Worm (Caenorhabditis elegans) whole organism, L2 larva: ENCODE results near the gene irld-11.

ENCODE experiments used
- C34F6.9 ChIP-seq: fragments of 150-350 bp; optimal IDR thresholded peaks from 2 replicates; lab custom pipeline; 2014; ENCODE audit warnings: missing biosample characterization, missing genetic modification characterization
- R02D3.7 ChIP-seq: fragments of 150-350 bp; optimal IDR thresholded peaks from 2 replicates; lab custom pipeline; 2014; ENCODE audit warnings: missing biosample characterization, missing genetic modification characterization
- Y55F3AM.14 ChIP-seq: fragments of 200-800 bp; sonication (Bioruptor generic); optimal IDR thresholded peaks from 2 replicates; lab custom pipeline; 2018; ENCODE audit warnings: mild to moderate bottlenecking, missing genetic modification characterization, missing compliant biosample characterization
- ZK546.5 ChIP-seq: sonication (generic microtip); optimal IDR thresholded peaks from 2 replicates; lab custom pipeline; 2017; ENCODE audit warnings: missing biosample characterization, missing genetic modification characterization
- aly-2 ChIP-seq: fragments of 150-350 bp; optimal IDR thresholded peaks from 2 replicates; lab custom pipeline; 2014; ENCODE audit warnings: missing biosample characterization, missing genetic modification characterization
- ama-1 ChIP-seq: fragments of 150-350 bp; optimal IDR thresholded peaks from 2 replicates; lab custom pipeline; 2018; ENCODE audit warnings: inconsistent platforms
- blmp-1 ChIP-seq: sonication (generic microtip); optimal IDR thresholded peaks from 2 replicates; lab custom pipeline; 2017; ENCODE audit warnings: missing genetic modification characterization, mild to moderate bottlenecking, missing compliant biosample characterization, antibody characterized with exemption, moderate library complexity; ENCODE audit not compliant: insufficient read depth
- ceh-16 ChIP-seq: fragments of 150-350 bp; optimal IDR thresholded peaks from 2 replicates; lab custom pipeline; 2014; ENCODE audit warnings: missing biosample characterization, missing genetic modification characterization
- egl-27 ChIP-seq: sonication (generic microtip); optimal IDR thresholded peaks from 3 replicates; lab custom pipeline; 2017; ENCODE audit warnings: missing biosample characterization, missing genetic modification reagents, missing genetic modification characterization
- elt-3 ChIP-seq: sonication (generic microtip); optimal IDR thresholded peaks from 2 replicates; lab custom pipeline; 2017; ENCODE audit warnings: missing biosample characterization, missing genetic modification characterization
- gmeb-1 ChIP-seq: fragments of 150-350 bp; optimal IDR thresholded peaks from 2 replicates; lab custom pipeline; 2014; ENCODE audit warnings: missing biosample characterization, missing genetic modification characterization
- lin-13 ChIP-seq: fragments of 150-350 bp; optimal IDR thresholded peaks from 2 replicates; lab custom pipeline; 2014; ENCODE audit warnings: missing biosample characterization, missing genetic modification reagents, missing genetic modification characterization
- lsy-2 ChIP-seq, 2 experiments: fragments of 150-350 bp in 1 of 2; sonication (generic microtip) in 1 of 2; optimal IDR thresholded peaks; 2 replicates each; lab custom pipeline; 2014 to 2017; ENCODE audit warnings: missing biosample characterization in 2 of 2, missing genetic modification characterization in 2 of 2
- mab-5 ChIP-seq: fragments of 150-350 bp; optimal IDR thresholded peaks from 2 replicates; lab custom pipeline; 2014; ENCODE audit warnings: missing biosample characterization, missing genetic modification characterization
- mbf-1 ChIP-seq: sonication (generic microtip); optimal IDR thresholded peaks from 2 replicates; lab custom pipeline; 2017; ENCODE audit warnings: missing biosample characterization, missing genetic modification characterization
- mdl-1 ChIP-seq, 2 experiments: fragments of 150-350 bp in 1 of 2; sonication (generic microtip) in 1 of 2; optimal IDR thresholded peaks; 2 replicates each; lab custom pipeline; 2017; ENCODE audit warnings: missing biosample characterization in 2 of 2, missing genetic modification characterization in 2 of 2
- nhr-10 ChIP-seq: sonication (generic microtip); optimal IDR thresholded peaks from 2 replicates; lab custom pipeline; 2017; ENCODE audit warnings: missing biosample characterization, missing genetic modification characterization
- nhr-11 ChIP-seq: fragments of 150-350 bp; optimal IDR thresholded peaks from 2 replicates; lab custom pipeline; 2014; ENCODE audit warnings: missing biosample characterization, missing genetic modification characterization
- nhr-12 ChIP-seq: fragments of 150-350 bp; optimal IDR thresholded peaks from 2 replicates; lab custom pipeline; 2014; ENCODE audit warnings: missing biosample characterization, missing genetic modification characterization
- nhr-129 ChIP-seq: fragments of 150-350 bp; optimal IDR thresholded peaks from 2 replicates; lab custom pipeline; 2014; ENCODE audit warnings: missing biosample characterization, missing genetic modification characterization
- nhr-21 ChIP-seq: fragments of 150-350 bp; optimal IDR thresholded peaks from 2 replicates; lab custom pipeline; 2014; ENCODE audit warnings: missing biosample characterization, missing genetic modification characterization
- nhr-23 ChIP-seq: fragments of 150-350 bp; optimal IDR thresholded peaks from 2 replicates; lab custom pipeline; 2014; ENCODE audit warnings: missing biosample characterization, missing genetic modification reagents, missing genetic modification characterization
- nhr-6 ChIP-seq: fragments of 150-350 bp; optimal IDR thresholded peaks from 2 replicates; lab custom pipeline; 2014; ENCODE audit warnings: missing biosample characterization, missing genetic modification characterization
- nhr-77 ChIP-seq: fragments of 150-350 bp; optimal IDR thresholded peaks from 2 replicates; lab custom pipeline; 2014; ENCODE audit warnings: missing biosample characterization, missing genetic modification characterization
- peb-1 ChIP-seq: fragments of 150-350 bp; optimal IDR thresholded peaks from 2 replicates; lab custom pipeline; 2014; ENCODE audit warnings: missing biosample characterization, missing genetic modification characterization
- skn-1 ChIP-seq: sonication (generic microtip); optimal IDR thresholded peaks from 2 replicates; lab custom pipeline; 2017; ENCODE audit warnings: missing biosample characterization, missing genetic modification characterization
- sma-3 ChIP-seq: sonication (generic microtip); optimal IDR thresholded peaks from 2 replicates; lab custom pipeline; 2016; ENCODE audit warnings: missing genetic modification reagents, missing genetic modification characterization, missing compliant biosample characterization
- snpc-4 ChIP-seq: fragments of 150-350 bp; optimal IDR thresholded peaks from 2 replicates; lab custom pipeline; 2014; ENCODE audit warnings: missing biosample characterization, missing genetic modification characterization
- unc-39 ChIP-seq: fragments of 150-350 bp; optimal IDR thresholded peaks from 2 replicates; lab custom pipeline; 2014; ENCODE audit warnings: missing biosample characterization, missing genetic modification characterization
- unc-62 ChIP-seq: fragments of 150-350 bp; optimal IDR thresholded peaks from 2 replicates; lab custom pipeline; 2014; ENCODE audit warnings: missing biosample characterization, missing genetic modification reagents, missing genetic modification characterization
- zag-1 ChIP-seq: fragments of 150-350 bp; optimal IDR thresholded peaks from 2 replicates; lab custom pipeline; 2014; ENCODE audit warnings: missing biosample characterization, missing genetic modification characterization
- ztf-1 ChIP-seq: fragments of 200-800 bp; sonication (Bioruptor generic); conservative IDR thresholded peaks from 2 replicates; pipeline ENCODE4 v1.3.6; 2022; ENCODE audit warnings: missing genetic modification characterization, missing compliant biosample characterization
- ztf-11 ChIP-seq: sonication (generic microtip); optimal IDR thresholded peaks from 2 replicates; lab custom pipeline; 2017; ENCODE audit warnings: missing biosample characterization, missing genetic modification characterization
- ztf-4 ChIP-seq: fragments of 150-350 bp; optimal IDR thresholded peaks from 2 replicates; lab custom pipeline; 2014; ENCODE audit warnings: missing biosample characterization, missing genetic modification characterization

irld-11 gene

DNA sequence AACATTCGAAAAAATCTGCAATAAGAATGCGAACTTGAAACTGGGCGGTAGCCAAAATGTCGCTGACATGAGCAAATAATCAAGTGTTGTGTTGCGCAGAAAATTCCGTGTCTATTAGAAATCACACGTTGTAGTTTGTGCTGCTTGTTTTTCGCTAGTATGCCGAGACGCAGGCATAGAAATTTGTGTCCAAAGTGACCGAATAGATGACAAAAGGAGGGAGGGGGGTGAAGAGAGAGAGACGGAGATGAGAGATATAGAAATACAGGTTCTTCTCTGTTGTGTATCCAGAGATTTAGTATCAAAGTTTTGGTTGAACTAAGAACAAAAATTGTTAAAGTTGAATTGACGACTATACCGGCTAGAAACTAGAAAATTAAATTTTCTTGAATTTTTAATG is 27.7 kb upstream of the irld-11 start (continued):
- TF ChIP-seq C34F6.9 (tag; lab: Kevin White, UChicago), result no peak
- peak; percentile 57 for TF ChIP-seq egl-27 (tag; lab: Kevin White, UChicago)
- no peak for TF ChIP-seq aly-2 (tag; lab: Kevin White, UChicago)
- TF ChIP-seq R02D3.7, result no peak
- TF ChIP-seq ztf-11 (tag; lab: Kevin White, UChicago), result no peak
- no peak for TF ChIP-seq unc-39 (tag; lab: Kevin White, UChicago)
- peak; percentile 76 for TF ChIP-seq nhr-129

ce11 chrV:1629329-1629728 is 25.6 kb upstream of the irld-11 start, which contains the start of gene nhr-238:
Gene nhr-238, minus strand, starts transcription at chrV:1629432.
- TF ChIP-seq blmp-1 (tag; lab: Kevin White, UChicago), result no peak
- TF ChIP-seq nhr-129, result peak; percentile 93
- TF ChIP-seq snpc-4 (tag; lab: Kevin White, UChicago), result no peak
- peak; percentile 84 for TF ChIP-seq nhr-77
- TF ChIP-seq Y55F3AM.14 (GFP tag; lab: Kevin White, UChicago), result no peak

- no peak for TF ChIP-seq nhr-11
- no peak for TF ChIP-seq nhr-12 (tag; lab: Kevin White, UChicago)
- no peak for TF ChIP-seq C34F6.9 (tag; lab: Kevin White, UChicago)
- TF ChIP-seq ZK546.5, result no peak
- TF ChIP-seq nhr-10 (tag; lab: Kevin White, UChicago), result no peak
- TF ChIP-seq ztf-11 (tag; lab: Kevin White, UChicago), result no peak
- TF ChIP-seq, all 48 proteins: peak for 0
Observed at ce11 chrV:1631148-1631547, 23.8 kb upstream of the irld-11 start, which contains the start of gene Y46H3D.8. Gene Y46H3D.8, minus strand, starts transcription at chrV:1631248.

DNA sequence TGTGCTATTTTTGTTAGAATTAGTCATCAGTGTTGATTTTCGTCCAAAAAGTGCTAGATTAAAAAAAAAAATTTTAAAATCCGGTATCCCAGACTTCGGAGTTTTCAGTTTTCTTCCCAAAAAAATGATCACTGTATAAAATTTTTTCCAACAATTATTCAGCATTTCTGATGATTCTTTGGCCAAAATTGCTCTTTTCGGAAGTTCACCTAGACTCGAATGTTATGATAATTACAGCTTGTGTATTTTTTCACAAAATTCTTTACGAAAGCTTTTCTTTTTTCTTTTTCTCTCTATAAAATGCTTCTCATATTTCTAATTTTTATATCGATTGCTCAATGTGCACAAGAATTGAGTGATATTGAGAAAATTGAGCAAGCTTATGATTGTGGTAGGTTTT is 23.2 kb upstream of the irld-11 start, which contains the start of gene irld-17:
Gene irld-17 (plus strand): TSS at position 301 of the 400 bp plus-strand sequence.
- no peak for TF ChIP-seq ztf-11 (tag; lab: Kevin White, UChicago)
- TF ChIP-seq blmp-1 (tag; lab: Kevin White, UChicago), result no peak
- TF ChIP-seq mdl-1 (tag; optimal IDR thresholded peaks at IDR 0.05; lab: Kevin White, UChicago), result no peak
- TF ChIP-seq, all 48 proteins: peak for 0

- no peak for TF ChIP-seq sma-3 (GFP tag; lab: Kevin White, UChicago)
- no peak for TF ChIP-seq mdl-1 (tag; optimal IDR thresholded peaks at IDR 0.05; lab: Kevin White, UChicago)
- no peak for TF ChIP-seq mbf-1 (tag; lab: Kevin White, UChicago)
- TF ChIP-seq elt-3 (tag; lab: Kevin White, UChicago), result no peak
- no peak for TF ChIP-seq ztf-1
- TF ChIP-seq lin-13, result no peak
- TF ChIP-seq ztf-4 (tag; lab: Kevin White, UChicago), result no peak
- no peak for TF ChIP-seq peb-1 (tag; lab: Kevin White, UChicago)
- TF ChIP-seq ceh-16 (tag; lab: Kevin White, UChicago), result no peak
Observed at ce11 chrV:1635859-1636258, 19.1 kb upstream of the irld-11 start, which contains the start of gene str-222. Gene str-222, plus strand, starts transcription at chrV:1636159.

DNA sequence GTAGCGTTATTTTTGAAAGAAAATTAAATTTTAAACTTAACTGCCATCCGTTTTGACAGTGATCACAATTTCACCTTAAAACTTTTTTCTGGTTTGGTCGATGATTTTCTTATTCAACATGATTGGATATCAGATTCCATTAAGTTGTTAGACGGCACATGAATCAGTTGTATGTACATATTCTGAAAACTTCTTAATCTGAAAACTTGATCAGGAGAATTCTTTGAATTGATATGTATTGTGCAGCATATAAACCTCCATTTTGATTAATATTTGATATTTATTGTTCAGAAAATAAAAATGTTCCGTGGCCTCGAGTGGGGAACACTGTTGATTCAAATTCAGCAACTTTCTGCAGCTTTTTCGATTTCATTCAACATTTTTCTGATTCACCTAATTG is 14.9 kb upstream of the irld-11 start, which contains the start of gene str-221:
Gene str-221 (plus strand): TSS at position 301 of the 400 bp plus-strand sequence.
- no peak for TF ChIP-seq nhr-21 (tag; lab: Kevin White, UChicago)
- TF ChIP-seq nhr-6, result no peak
- no peak for TF ChIP-seq mdl-1 (tag; optimal IDR thresholded peaks at IDR 0.05; lab: Kevin White, UChicago)
- no peak for TF ChIP-seq zag-1 (tag; lab: Kevin White, UChicago)
- no peak for TF ChIP-seq lsy-2 (tag; optimal IDR thresholded peaks at IDR 0.05; lab: Kevin White, UChicago)
- TF ChIP-seq unc-62 (GFP tag; lab: Kevin White, UChicago), result no peak
- TF ChIP-seq ama-1 (lab: Kevin White, UChicago), result no peak
- no peak for TF ChIP-seq nhr-23 (tag; lab: Kevin White, UChicago)
- no peak for TF ChIP-seq snpc-4 (tag; lab: Kevin White, UChicago)
- no peak for TF ChIP-seq nhr-10 (tag; lab: Kevin White, UChicago)
- no peak for TF ChIP-seq gmeb-1 (tag; lab: Kevin White, UChicago)
- no peak for TF ChIP-seq skn-1 (tag; lab: Kevin White, UChicago)
- TF ChIP-seq R02D3.7, result no peak
- no peak for TF ChIP-seq ceh-16 (tag; lab: Kevin White, UChicago)
- TF ChIP-seq mab-5, result no peak
- no peak for TF ChIP-seq mbf-1 (tag; lab: Kevin White, UChicago)
- no peak for TF ChIP-seq Y55F3AM.14 (GFP tag; lab: Kevin White, UChicago)
